Worm (Caenorhabditis elegans): Measurements from ENCODE around the gene natc-2.

- TF ChIP-seq W03F9.2 (tag; optimal IDR thresholded peaks at IDR 0.05) (no peak), him-1 (tag; optimal IDR thresholded peaks at IDR 0.05) (no peak), dao-5 (tag; optimal IDR thresholded peaks at IDR 0.05) (no peak)
Measured at ce11 chrV:5287273-5287672, 13.4 kb downstream of the natc-2 start, which contains the start of gene Y49G5A.1.

Data from whole organism, L4/young adult.